Worm (Caenorhabditis elegans): ENCODE measurements around the gene sra-3.

ce11 chrII:9551536-9551935 is 10.9 kb upstream of the sra-3 start, which contains the start of gene F35H8.12:
- no peak for TF ChIP-seq nhr-85 (tag)
- no peak for TF ChIP-seq lin-13 (GFP tag; optimal IDR thresholded peaks at IDR 0.05)

All from whole organism, L1 larva.